Worm (Caenorhabditis elegans): ENCODE results near the gene nucb-1.

DNA sequence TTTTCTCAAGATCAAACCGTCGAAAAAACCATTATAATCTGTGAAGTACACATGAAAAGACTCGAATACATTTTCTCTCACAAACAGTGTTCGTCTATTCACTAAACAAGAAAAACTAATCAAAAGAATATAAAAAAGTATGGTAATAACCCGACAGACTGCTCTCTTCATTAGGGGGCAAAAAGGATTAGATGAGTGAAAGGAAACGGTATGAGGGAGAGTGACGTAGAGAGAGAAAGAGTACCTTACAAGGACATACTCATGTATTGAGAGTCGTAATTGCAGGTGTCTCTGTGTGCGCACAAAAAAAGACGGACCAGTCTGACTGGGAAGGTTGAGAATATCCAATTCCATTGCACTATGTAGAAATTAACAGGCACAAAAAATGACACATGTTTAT, 52.2 kb downstream of the nucb-1 start:
- no peak for TF ChIP-seq skn-1 (tag; optimal IDR thresholded peaks at IDR 0.05)
- TF ChIP-seq nhr-28 (tag; optimal IDR thresholded peaks at IDR 0.05) = no peak
